Worm (Caenorhabditis elegans) whole organism, early embryonic: ENCODE results near the gene taap-1.

Source experiments
- B0310.2 ChIP-seq: sonication (generic microtip); optimal IDR thresholded peaks from 2 replicates; lab custom pipeline; 2016; ENCODE audit warnings: mild to moderate bottlenecking, missing genetic modification characterization, missing compliant biosample characterization
- F13C5.2 ChIP-seq: sonication (generic microtip); optimal IDR thresholded peaks from 2 replicates; lab custom pipeline; 2017; ENCODE audit warnings: mild to moderate bottlenecking, missing genetic modification characterization, inconsistent platforms, missing compliant biosample characterization
- aly-1 ChIP-seq: sonication (generic microtip); optimal IDR thresholded peaks from 2 replicates; lab custom pipeline; 2016; ENCODE audit warnings: missing genetic modification characterization, missing compliant biosample characterization
- ama-1 ChIP-seq: fragments of 150-350 bp; optimal IDR thresholded peaks from 2 replicates; lab custom pipeline; 2014
- ceh-13 ChIP-seq: fragments of 200-800 bp; sonication (Bioruptor generic); optimal IDR thresholded peaks from 2 replicates; lab custom pipeline; 2018; ENCODE audit warnings: mild to moderate bottlenecking, missing genetic modification characterization, missing compliant biosample characterization
- ceh-36 ChIP-seq: sonication (generic microtip); optimal IDR thresholded peaks from 2 replicates; lab custom pipeline; 2016; ENCODE audit warnings: missing genetic modification characterization, inconsistent platforms, missing compliant biosample characterization
- flt-1 ChIP-seq: fragments of 200-800 bp; sonication (Bioruptor generic); IDR thresholded peaks from 2 replicates; pipeline ENCODE4 v1.3.6; 2022; ENCODE audit warnings: missing genetic modification characterization, missing compliant biosample characterization
- hmg-4 ChIP-seq: fragments of 200-800 bp; sonication (Bioruptor generic); optimal IDR thresholded peaks from 2 replicates; lab custom pipeline; 2018; ENCODE audit warnings: mild to moderate bottlenecking, missing genetic modification characterization, missing compliant biosample characterization
- scrt-1 ChIP-seq: fragments of 200-800 bp; sonication (Bioruptor generic); IDR thresholded peaks from 2 replicates; pipeline ENCODE4 v1.3.6; 2022; ENCODE audit warnings: missing genetic modification characterization, missing compliant biosample characterization
- tbx-11 ChIP-seq: fragments of 200-800 bp; sonication (Bioruptor generic); IDR thresholded peaks from 2 replicates; pipeline ENCODE4 v1.3.6; 2022; ENCODE audit warnings: missing genetic modification characterization, missing compliant biosample characterization
- tbx-37 ChIP-seq: fragments of 200-800 bp; sonication (Bioruptor generic); conservative IDR thresholded peaks from 2 replicates; pipeline ENCODE4 v1.3.6; 2022; ENCODE audit warnings: missing genetic modification reagents, missing genetic modification characterization, missing compliant biosample characterization

DNA sequence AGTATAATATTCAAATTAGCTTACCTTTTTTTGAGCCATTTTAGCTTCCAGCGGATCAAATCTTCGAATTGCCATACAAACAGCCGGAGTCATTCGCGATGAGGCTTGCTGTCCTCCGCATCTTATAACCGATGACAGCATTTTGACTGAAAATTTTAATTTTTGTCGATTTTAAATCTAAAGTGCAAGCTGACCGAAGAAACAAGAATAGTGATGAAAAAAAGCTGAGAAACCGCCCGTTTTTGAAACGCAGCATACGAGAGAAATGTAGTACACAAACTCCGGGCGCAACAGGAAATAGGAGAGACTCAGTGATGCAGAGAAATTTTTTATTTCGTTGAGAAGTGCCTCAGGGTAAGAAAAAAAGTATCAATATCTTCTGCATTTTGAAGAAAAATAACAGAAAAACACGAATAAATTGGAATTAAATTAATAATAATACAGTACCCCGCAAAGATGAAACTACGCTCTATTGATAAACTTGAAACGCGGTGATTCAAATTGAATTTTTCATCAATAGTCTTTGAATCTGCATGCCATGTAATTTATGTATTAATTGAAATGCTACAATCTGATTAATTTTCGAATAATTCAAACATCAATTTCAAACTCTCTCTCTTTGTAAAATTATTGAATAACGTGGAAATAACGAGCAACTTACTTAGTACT lies 413 bp downstream of the taap-1 start:
- TF ChIP-seq B0310.2 (tag; lab: Kevin White, UChicago) (no peak), ama-1 (lab: Kevin White, UChicago) (no peak), aly-1 (tag; lab: Kevin White, UChicago) (no peak), tbx-11 (no peak), hmg-4 (GFP tag; lab: Kevin White, UChicago) (no peak), flt-1 (GFP tag; lab: Robert Waterston, UW) (no peak), ceh-36 (tag; lab: Kevin White, UChicago) (no peak), scrt-1 (no peak), tbx-37 (GFP tag; lab: Robert Waterston, UW) (no peak), ceh-13 (no peak), F13C5.2 (no peak)
